Worm (Caenorhabditis elegans) whole organism, mixed stage, embryonic: Measurements from ENCODE around the gene F58A3.3.

Experiments used
- bed-3 ChIP-seq: fragments of 200-800 bp; sonication (Bioruptor generic); optimal IDR thresholded peaks from 3 replicates; lab custom pipeline; 2018; ENCODE audit warnings: mild to moderate bottlenecking, missing genetic modification characterization, moderate library complexity, missing compliant biosample characterization
- blmp-1 ChIP-seq: fragments of 150-350 bp; optimal IDR thresholded peaks from 2 replicates; lab custom pipeline; 2014; ENCODE audit warnings: missing biosample characterization, missing genetic modification characterization
- ceh-39 ChIP-seq: fragments of 150-350 bp; optimal IDR thresholded peaks from 2 replicates; lab custom pipeline; 2014; ENCODE audit warnings: missing biosample characterization, missing genetic modification characterization
- elt-3 ChIP-seq: fragments of 150-350 bp; optimal IDR thresholded peaks from 2 replicates; lab custom pipeline; 2014; ENCODE audit warnings: missing biosample characterization, missing genetic modification characterization
- flh-1 ChIP-seq: fragments of 200-800 bp; sonication (Bioruptor generic); optimal IDR thresholded peaks from 2 replicates; lab custom pipeline; 2018; ENCODE audit warnings: mild to moderate bottlenecking, missing genetic modification characterization, moderate library complexity, missing compliant biosample characterization
- lsy-2 ChIP-seq: fragments of 150-350 bp; optimal IDR thresholded peaks from 2 replicates; lab custom pipeline; 2014; ENCODE audit warnings: missing biosample characterization, missing genetic modification characterization
- nhr-12 ChIP-seq: fragments of 150-350 bp; optimal IDR thresholded peaks from 2 replicates; lab custom pipeline; 2014; ENCODE audit warnings: missing biosample characterization, missing genetic modification characterization
- nhr-237 ChIP-seq: fragments of 150-350 bp; optimal IDR thresholded peaks from 2 replicates; lab custom pipeline; 2014; ENCODE audit warnings: missing biosample characterization, missing genetic modification characterization
- nhr-28 ChIP-seq: fragments of 150-350 bp; optimal IDR thresholded peaks from 2 replicates; lab custom pipeline; 2014; ENCODE audit warnings: missing biosample characterization, missing genetic modification characterization
- snpc-4 ChIP-seq: fragments of 150-350 bp; optimal IDR thresholded peaks from 2 replicates; lab custom pipeline; 2014; ENCODE audit warnings: missing biosample characterization, missing genetic modification characterization
- unc-120 ChIP-seq: sonication (generic microtip); optimal IDR thresholded peaks from 2 replicates; lab custom pipeline; 2017; ENCODE audit warnings: missing genetic modification characterization, missing compliant biosample characterization; ENCODE audit not compliant: poor library complexity, severe bottlenecking
- unc-62 ChIP-seq: fragments of 150-350 bp; optimal IDR thresholded peaks from 2 replicates; lab custom pipeline; 2014; ENCODE audit warnings: missing biosample characterization, missing genetic modification reagents, missing genetic modification characterization

DNA sequence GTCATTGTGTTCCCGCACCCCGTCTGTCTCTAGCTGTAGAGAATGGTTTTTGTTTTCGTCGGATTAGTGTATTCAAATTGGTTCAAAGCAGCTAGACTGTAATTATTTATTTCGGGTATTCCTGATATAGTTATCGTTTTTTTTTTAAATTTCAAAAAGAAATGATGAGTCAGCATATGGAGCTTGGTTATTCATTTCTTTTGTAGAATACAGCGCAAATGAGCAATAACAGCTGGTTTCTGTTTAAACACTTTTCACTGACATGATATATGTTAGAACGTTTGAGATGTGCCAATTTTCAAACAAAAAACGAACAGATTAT lies 21.6 kb upstream of the F58A3.3 start:
- no peak for TF ChIP-seq flh-1 (GFP tag; lab: Kevin White, UChicago)
- TF ChIP-seq snpc-4 (tag; lab: Kevin White, UChicago): no peak
- no peak for TF ChIP-seq elt-3
- TF ChIP-seq bed-3 (GFP tag; lab: Kevin White, UChicago): no peak
- no peak for TF ChIP-seq nhr-28 (tag; lab: Kevin White, UChicago)
- TF ChIP-seq nhr-237 (tag; lab: Kevin White, UChicago): no peak
- TF ChIP-seq unc-120 (tag; lab: Kevin White, UChicago): no peak
- no peak for TF ChIP-seq unc-62 (GFP tag; lab: Kevin White, UChicago)
- TF ChIP-seq ceh-39 (tag; lab: Kevin White, UChicago): no peak
- TF ChIP-seq lsy-2 (tag; lab: Kevin White, UChicago): no peak
- TF ChIP-seq nhr-12 (tag; lab: Kevin White, UChicago): no peak
- no peak for TF ChIP-seq blmp-1 (tag; lab: Kevin White, UChicago)
